Fruit fly (Drosophila melanogaster): ENCODE data around the gene Unc-115b.

Unc-115b gene

dm6 chr3R:9704183-9705007 lies 11.8 kb upstream of the Unc-115b start:
- TF ChIP-seq topi (GFP tag; optimal IDR thresholded peaks at IDR 0.05) (no peak), fd59A (GFP tag; optimal IDR thresholded peaks at IDR 0.05) (no peak), CG8632 (GFP tag; optimal IDR thresholded peaks at IDR 0.05) (no peak), spab (GFP tag; optimal IDR thresholded peaks at IDR 0.05) (no peak), CG10631 (GFP tag; optimal IDR thresholded peaks at IDR 0.05) (no peak), Sox15 (GFP tag; optimal IDR thresholded peaks at IDR 0.05) (no peak), CG34406 (GFP tag; optimal IDR thresholded peaks at IDR 0.05) (no peak), CG8119 (GFP tag; IDR thresholded peaks at IDR 0.05) (no peak), cyc (GFP tag; optimal IDR thresholded peaks at IDR 0.05) (no peak), Hr38 (GFP tag; optimal IDR thresholded peaks at IDR 0.05) (no peak), Eip75B (GFP tag; optimal IDR thresholded peaks at IDR 0.05) (no peak), OdsH (GFP tag; optimal IDR thresholded peaks at IDR 0.05) (no peak), Met (GFP tag; optimal IDR thresholded peaks at IDR 0.05) (no peak), CG11294 (GFP tag; IDR thresholded peaks at IDR 0.05) (no peak), Sox14 (GFP tag; optimal IDR thresholded peaks at IDR 0.05) (no peak), fkh (GFP tag; optimal IDR thresholded peaks at IDR 0.05) (peak; percentile 13), fd85E (GFP tag; optimal IDR thresholded peaks at IDR 0.05) (peak; percentile 1), ss (GFP tag; optimal IDR thresholded peaks at IDR 0.05) (no peak), vri (GFP tag; optimal IDR thresholded peaks at IDR 0.05) (peak; percentile 99), CG32006 (GFP tag; optimal IDR thresholded peaks at IDR 0.05) (no peak), Gug (GFP tag; IDR thresholded peaks at IDR 0.05) (no peak), CG16779 (tag; optimal IDR thresholded peaks at IDR 0.05) (peak; percentile 42), pdm3 (GFP tag; optimal IDR thresholded peaks at IDR 0.05) (no peak), CG6276 (GFP tag; optimal IDR thresholded peaks at IDR 0.05) (no peak), CG6854 (GFP tag; optimal IDR thresholded peaks at IDR 0.05) (no peak), CG15336 (GFP tag; IDR thresholded peaks at IDR 0.05) (no peak), CG10669 (GFP tag; optimal IDR thresholded peaks at IDR 0.05) (no peak), CG8319 (GFP tag; optimal IDR thresholded peaks at IDR 0.05) (no peak), CG11762 (GFP tag; optimal IDR thresholded peaks at IDR 0.05; ENCODE audit: insufficient read depth) (no peak), CG6808 (GFP tag; optimal IDR thresholded peaks at IDR 0.05) (no peak), eg (GFP tag; IDR thresholded peaks at IDR 0.05) (no peak), CG11902 (GFP tag; optimal IDR thresholded peaks at IDR 0.05) (no peak), CG9139 (GFP tag; optimal IDR thresholded peaks at IDR 0.05) (no peak), esn (GFP tag; optimal IDR thresholded peaks at IDR 0.05) (no peak), salr (GFP tag; optimal IDR thresholded peaks at IDR 0.05) (no peak), Ets96B (tag; optimal IDR thresholded peaks at IDR 0.05) (no peak), Ets21C (GFP tag; optimal IDR thresholded peaks at IDR 0.05) (no peak), Eip93F (GFP tag; optimal IDR thresholded peaks at IDR 0.05) (no peak), CG1621 (tag; optimal IDR thresholded peaks at IDR 0.05) (no peak), CG7368 (GFP tag; optimal IDR thresholded peaks at IDR 0.05) (no peak), achi (GFP tag; optimal IDR thresholded peaks at IDR 0.05) (no peak), CG3919 (GFP tag; optimal IDR thresholded peaks at IDR 0.05) (no peak), Eip78C (GFP tag) (no peak), CG6163 (GFP tag; IDR thresholded peaks at IDR 0.05) (no peak), CG6792 (GFP tag; optimal IDR thresholded peaks at IDR 0.05) (no peak), CG3032 (tag; optimal IDR thresholded peaks at IDR 0.05) (no peak), Hr39 (GFP tag; optimal IDR thresholded peaks at IDR 0.05) (no peak), Sox102F (GFP tag; optimal IDR thresholded peaks at IDR 0.05) (no peak), acj6 (GFP tag; optimal IDR thresholded peaks at IDR 0.05) (no peak), Hr4 (GFP tag; optimal IDR thresholded peaks at IDR 0.05) (no peak), svp (GFP tag) (peak; percentile 85), Lpt (GFP tag; optimal IDR thresholded peaks at IDR 0.05) (peak; percentile 33)

Data from whole organism, prepupa.